Worm (Caenorhabditis elegans): ENCODE measurements around the gene F35A5.2.
A peak's percentile ranks its signal among the peaks of the same experiment; 100 is the strongest.

The F35A5.2 gene

DNA sequence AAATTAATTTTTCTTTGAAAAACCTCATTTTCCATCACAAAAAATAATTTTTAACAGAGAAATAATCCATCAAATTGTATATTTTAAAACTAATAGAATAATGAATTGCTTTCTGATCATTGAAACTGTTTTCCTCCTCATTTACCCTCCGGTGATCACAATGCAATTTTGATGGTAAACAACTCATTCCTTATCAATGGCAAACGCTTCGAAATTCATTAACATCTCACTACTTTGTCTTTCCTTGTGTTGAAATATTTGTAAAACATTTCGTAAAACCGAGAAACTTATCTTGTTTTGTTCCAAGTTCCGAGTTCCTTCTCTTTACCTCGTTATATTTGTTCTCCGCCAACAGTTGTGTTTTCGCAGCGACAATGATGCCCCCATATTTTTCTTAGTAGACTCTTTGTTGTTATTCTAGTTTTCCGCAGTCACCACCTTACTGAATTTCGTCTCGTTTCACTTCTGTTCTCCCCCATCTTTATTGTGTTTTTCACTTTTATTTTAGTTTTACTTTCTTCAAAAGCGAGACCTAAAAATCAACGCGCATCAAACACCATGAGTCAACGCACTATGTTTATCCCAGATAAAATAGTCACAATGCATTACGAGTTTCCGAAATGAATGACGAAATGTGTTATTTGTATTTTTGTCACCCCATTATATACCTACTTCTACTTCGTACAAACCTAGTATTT lies 19.7 kb upstream of the F35A5.2 start:
- TF ChIP-seq unc-39 (tag; optimal IDR thresholded peaks at IDR 0.05): no peak
- TF ChIP-seq hlh-1 (tag; optimal IDR thresholded peaks at IDR 0.05): peak; percentile 4
- no peak for TF ChIP-seq unc-62 (GFP tag; optimal IDR thresholded peaks at IDR 0.05)
- TF ChIP-seq sem-2 (GFP tag; optimal IDR thresholded peaks at IDR 0.05): no peak

DNA sequence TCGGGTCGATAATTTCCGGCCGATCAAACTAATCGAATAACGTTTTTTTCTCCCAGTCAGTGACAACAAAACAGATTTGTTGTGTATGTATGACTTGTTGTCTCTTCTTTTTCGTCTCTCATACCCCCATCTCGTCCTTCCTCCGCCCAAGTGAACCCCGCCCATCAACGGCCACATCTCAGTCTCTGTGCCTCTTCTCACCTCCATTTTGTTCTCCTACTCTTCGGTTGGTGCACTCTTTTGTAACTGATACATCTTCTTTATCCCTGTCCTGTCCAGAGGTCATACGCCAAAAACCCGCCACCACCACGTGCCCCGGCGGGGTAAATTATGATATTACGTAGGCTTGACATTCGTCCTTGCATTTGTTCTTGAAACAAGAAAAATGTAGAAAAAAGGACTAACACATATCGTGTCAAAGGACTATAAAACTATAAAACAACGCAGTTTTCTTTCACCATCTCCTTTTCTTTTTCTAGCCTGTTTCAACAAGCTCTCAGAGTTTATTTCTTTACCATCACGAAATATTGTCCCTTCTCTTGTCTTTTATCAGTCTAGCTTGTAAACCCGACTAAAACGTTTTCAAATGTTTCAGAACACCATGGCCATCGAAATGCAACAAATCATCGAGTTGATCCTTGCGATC lies 17.4 kb upstream of the F35A5.2 start, which contains the start of gene pmpl-1:
pmpl-1 (plus strand) TSS at position 596 of the 646 bp plus-strand sequence.
- peak; percentile 41 for TF ChIP-seq sptf-1 (tag; optimal IDR thresholded peaks at IDR 0.05)
- peak; percentile 49 for TF ChIP-seq unc-120 (tag; optimal IDR thresholded peaks at IDR 0.05; ENCODE audit: poor library complexity, severe bottlenecking)
- TF ChIP-seq nhr-2 (tag; optimal IDR thresholded peaks at IDR 0.05): peak; percentile 60
- no peak for TF ChIP-seq lsy-2 (tag; optimal IDR thresholded peaks at IDR 0.05)
- no peak for TF ChIP-seq pha-4 (tag; optimal IDR thresholded peaks at IDR 0.05)
- TF ChIP-seq ham-2 (GFP tag; optimal IDR thresholded peaks at IDR 0.05): peak; percentile 1
- no peak for TF ChIP-seq blmp-1 (tag; optimal IDR thresholded peaks at IDR 0.05)
- peak; percentile 69 for TF ChIP-seq unc-62 (GFP tag; optimal IDR thresholded peaks at IDR 0.05)
- peak; percentile 8 for TF ChIP-seq hlh-1 (tag; optimal IDR thresholded peaks at IDR 0.05)

- TF ChIP-seq ceh-83 (GFP tag; optimal IDR thresholded peaks at IDR 0.05) (no peak), nhr-237 (tag; optimal IDR thresholded peaks at IDR 0.05) (peak; percentile 13), sem-2 (GFP tag; optimal IDR thresholded peaks at IDR 0.05) (no peak), lin-32 (GFP tag; optimal IDR thresholded peaks at IDR 0.05) (no peak)
Observed at ce11 chrX:3788483-3788882, 16.5 kb upstream of the F35A5.2 start.

ce11 chrX:3791098-3791497 lies 13.8 kb upstream of the F35A5.2 start:
- TF ChIP-seq nhr-237 (tag; optimal IDR thresholded peaks at IDR 0.05) (no peak), unc-120 (tag; optimal IDR thresholded peaks at IDR 0.05; ENCODE audit: poor library complexity, severe bottlenecking) (no peak), flh-1 (GFP tag; optimal IDR thresholded peaks at IDR 0.05) (no peak), lin-32 (GFP tag; optimal IDR thresholded peaks at IDR 0.05) (no peak), ham-2 (GFP tag; optimal IDR thresholded peaks at IDR 0.05) (no peak), unc-39 (tag; optimal IDR thresholded peaks at IDR 0.05) (no peak), ces-1 (GFP tag; optimal IDR thresholded peaks at IDR 0.05) (no peak), sptf-1 (tag; optimal IDR thresholded peaks at IDR 0.05) (no peak), lsy-2 (tag; optimal IDR thresholded peaks at IDR 0.05) (no peak), ceh-83 (GFP tag; optimal IDR thresholded peaks at IDR 0.05) (no peak), elt-1 (tag; optimal IDR thresholded peaks at IDR 0.05; ENCODE audit: borderline replicate concordance, insufficient read depth) (no peak), hlh-1 (tag; optimal IDR thresholded peaks at IDR 0.05) (no peak), elt-3 (tag; optimal IDR thresholded peaks at IDR 0.05) (no peak), mep-1 (tag; optimal IDR thresholded peaks at IDR 0.05) (no peak), snpc-4 (tag; optimal IDR thresholded peaks at IDR 0.05) (no peak)

DNA sequence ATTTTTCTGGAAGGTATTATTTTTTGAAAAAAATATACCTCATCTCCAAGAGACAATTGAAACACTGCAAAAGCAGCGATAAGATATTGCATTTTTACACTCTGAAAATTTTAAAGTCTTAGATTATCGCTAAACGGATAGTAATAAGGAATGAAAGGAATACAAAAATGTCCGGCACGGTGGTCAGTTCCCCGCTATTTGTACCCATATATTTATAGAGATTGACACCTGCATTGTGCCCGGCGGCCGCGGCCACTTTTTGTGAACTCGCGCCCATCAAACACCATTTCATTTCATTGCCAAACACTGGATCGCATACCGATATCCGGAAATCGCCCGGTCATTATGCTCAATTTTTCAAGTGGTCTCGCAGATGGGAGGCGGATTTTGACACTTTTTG lies 12.2 kb upstream of the F35A5.2 start, which contains the start of gene idpp-5:
idpp-5 (minus strand) TSS at position 101 of the 400 bp plus-strand sequence.
- TF ChIP-seq elt-3 (tag; optimal IDR thresholded peaks at IDR 0.05): no peak
- no peak for TF ChIP-seq ceh-39 (tag; optimal IDR thresholded peaks at IDR 0.05)
- no peak for TF ChIP-seq hlh-1 (tag; optimal IDR thresholded peaks at IDR 0.05)
- TF ChIP-seq zip-8 (tag; optimal IDR thresholded peaks at IDR 0.05): no peak
- no peak for TF ChIP-seq ham-2 (GFP tag; optimal IDR thresholded peaks at IDR 0.05)
- TF ChIP-seq nhr-237 (tag; optimal IDR thresholded peaks at IDR 0.05): no peak
- no peak for TF ChIP-seq ces-1 (GFP tag; optimal IDR thresholded peaks at IDR 0.05)
- no peak for TF ChIP-seq sem-2 (GFP tag; optimal IDR thresholded peaks at IDR 0.05)
- no peak for TF ChIP-seq unc-120 (tag; optimal IDR thresholded peaks at IDR 0.05; ENCODE audit: poor library complexity, severe bottlenecking)
- no peak for TF ChIP-seq unc-62 (GFP tag; optimal IDR thresholded peaks at IDR 0.05)
- TF ChIP-seq flh-1 (GFP tag; optimal IDR thresholded peaks at IDR 0.05): no peak
- no peak for TF ChIP-seq pha-4 (tag; optimal IDR thresholded peaks at IDR 0.05)
- no peak for TF ChIP-seq unc-39 (tag; optimal IDR thresholded peaks at IDR 0.05)
- TF ChIP-seq blmp-1 (tag; optimal IDR thresholded peaks at IDR 0.05): no peak
- no peak for TF ChIP-seq cnd-1 (tag; optimal IDR thresholded peaks at IDR 0.05)
- TF ChIP-seq nhr-12 (tag; optimal IDR thresholded peaks at IDR 0.05): no peak
- no peak for TF ChIP-seq ceh-43 (GFP tag; optimal IDR thresholded peaks at IDR 0.05)
- TF ChIP-seq nhr-28 (tag; optimal IDR thresholded peaks at IDR 0.05): no peak
- no peak for TF ChIP-seq mls-2 (tag; optimal IDR thresholded peaks at IDR 0.05)
- no peak for TF ChIP-seq lin-32 (GFP tag; optimal IDR thresholded peaks at IDR 0.05)

Measured in whole organism, mixed stage, embryonic.